Fruit fly (Drosophila melanogaster) Kc167 (cell line): Measurements from ENCODE around the gene Sfp78E.

Experiments used
- Myc ChIP-seq: fragments of >200 bp; optimal IDR thresholded peaks from 2 replicates; lab custom pipeline; 2017; ENCODE audit warnings: missing external identifiers
- insv ChIP-seq: fragments of >200 bp; optimal IDR thresholded peaks from 3 replicates; lab custom pipeline; 2018; ENCODE audit warnings: missing external identifiers
- psq ChIP-seq: fragments of >200 bp; optimal IDR thresholded peaks from 2 replicates; lab custom pipeline; 2017; ENCODE audit warnings: missing external identifiers

dm6 chr3L:21652124-21652523, 31.7 kb downstream of the Sfp78E start:
- TF ChIP-seq psq (lab: Kevin White, UChicago) (no peak), Myc (lab: Kevin White, UChicago) (no peak), insv (lab: Kevin White, UChicago) (no peak)
